Worm (Caenorhabditis elegans): ENCODE results near the gene hpo-25.

DNA sequence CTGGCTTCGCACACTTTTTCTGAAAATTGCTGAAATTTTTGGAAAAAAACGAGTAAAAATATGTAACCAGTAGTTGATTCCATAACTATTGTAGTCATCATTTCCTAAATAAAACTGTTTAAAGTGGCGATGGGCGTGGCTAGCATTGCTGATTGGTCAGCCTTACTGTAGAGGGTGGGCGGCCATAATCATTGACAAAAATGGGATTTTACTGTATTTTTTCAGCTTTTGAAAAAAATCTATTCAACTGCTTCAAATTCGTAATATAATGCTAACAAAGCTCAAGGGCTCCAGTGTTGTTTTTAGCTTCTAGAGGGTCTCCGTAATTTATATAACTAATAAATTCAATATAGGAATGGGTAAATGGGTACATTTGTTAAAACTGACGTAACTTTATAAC, 11.1 kb downstream of the hpo-25 start, which contains the start of gene F16G10.7:
- TF ChIP-seq ttx-3 (tag; optimal IDR thresholded peaks at IDR 0.05) = no peak
- TF ChIP-seq eyg-1 (tag; optimal IDR thresholded peaks at IDR 0.05) = no peak
- TF ChIP-seq elt-2 (tag; optimal IDR thresholded peaks at IDR 0.05) = no peak
- TF ChIP-seq fkh-10 (GFP tag; optimal IDR thresholded peaks at IDR 0.05) = no peak
- TF ChIP-seq elt-4 (tag; optimal IDR thresholded peaks at IDR 0.05) = no peak
- TF ChIP-seq sox-4 (tag; optimal IDR thresholded peaks at IDR 0.05) = no peak
- no peak for TF ChIP-seq fkh-6 (tag; optimal IDR thresholded peaks at IDR 0.05)
